Worm (Caenorhabditis elegans) whole organism, L4 larva: ENCODE measurements around the gene W06B4.1.

Experiments used
- aly-2 ChIP-seq: sonication (generic microtip); optimal IDR thresholded peaks from 2 replicates; lab custom pipeline; 2018; ENCODE audit warnings: missing biosample characterization, missing genetic modification characterization
- daf-8 ChIP-seq: fragments of 200-800 bp; sonication (Bioruptor generic); IDR thresholded peaks from 2 replicates; pipeline ENCODE4 v1.3.6; 2022; ENCODE audit warnings: missing genetic modification characterization, missing compliant biosample characterization
- dmd-8 ChIP-seq: fragments of 200-800 bp; sonication (Bioruptor generic); IDR thresholded peaks from 2 replicates; pipeline ENCODE4 v1.3.6; 2022; ENCODE audit warnings: missing genetic modification characterization, missing compliant biosample characterization
- fos-1 ChIP-seq: fragments of 150-350 bp; optimal IDR thresholded peaks from 2 replicates; lab custom pipeline; 2014; ENCODE audit warnings: missing biosample characterization, missing genetic modification characterization
- mxl-3 ChIP-seq: fragments of 200-800 bp; sonication (Bioruptor generic); optimal IDR thresholded peaks from 2 replicates; lab custom pipeline; 2018; ENCODE audit warnings: mild to moderate bottlenecking, missing genetic modification characterization, missing compliant biosample characterization
- nhr-28 ChIP-seq: fragments of 150-350 bp; optimal IDR thresholded peaks from 2 replicates; lab custom pipeline; 2014; ENCODE audit warnings: missing biosample characterization, missing genetic modification characterization
- nhr-76 ChIP-seq: fragments of 150-350 bp; optimal IDR thresholded peaks from 2 replicates; lab custom pipeline; 2014; ENCODE audit warnings: missing biosample characterization, missing genetic modification characterization
- snpc-4 ChIP-seq: fragments of 150-350 bp; optimal IDR thresholded peaks from 2 replicates; lab custom pipeline; 2014; ENCODE audit warnings: missing biosample characterization, missing genetic modification characterization

DNA sequence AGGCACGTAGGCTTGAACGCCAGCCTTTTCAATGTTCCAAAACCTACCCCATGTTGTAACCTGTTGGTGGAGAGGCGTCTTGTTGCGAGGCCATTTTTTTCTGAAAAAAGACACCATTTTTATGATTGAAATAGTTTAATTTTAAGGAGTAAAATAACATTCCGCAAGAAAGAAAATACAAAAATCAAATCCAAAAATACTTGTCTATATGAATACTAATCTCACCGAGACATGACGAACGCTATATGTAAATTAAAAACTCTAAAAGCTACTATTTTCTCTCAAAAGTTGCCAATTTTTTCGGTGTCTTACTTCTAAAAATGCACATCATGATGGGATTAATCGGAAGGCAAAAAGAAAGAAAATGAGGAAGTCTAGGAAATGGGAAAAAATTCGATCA, 10.6 kb downstream of the W06B4.1 start, which contains the start of gene T05C1.2:
- TF ChIP-seq aly-2 (tag; lab: Kevin White, UChicago) (no peak), dmd-8 (GFP tag; lab: Robert Waterston, UW) (no peak), mxl-3 (GFP tag; lab: Kevin White, UChicago) (no peak), fos-1 (tag; lab: Kevin White, UChicago) (no peak), snpc-4 (no peak), nhr-76 (tag; lab: Kevin White, UChicago) (no peak), daf-8 (GFP tag; lab: Robert Waterston, UW) (no peak), nhr-28 (tag; lab: Kevin White, UChicago) (no peak)
